Fruit fly (Drosophila melanogaster) whole organism, embryonic: ENCODE measurements around the gene Trm7-34.
A peak's percentile ranks its signal among the peaks of the same experiment; 100 is the strongest.

Source experiments
- CG10209 ChIP-seq: fragments of 200-800 bp; sonication (Bioruptor generic); optimal IDR thresholded peaks from 3 replicates; lab custom pipeline; 2017; ENCODE audit warnings: missing biosample characterization, mild to moderate bottlenecking, missing genetic modification characterization, missing genetic modification reagents
- CG10366 ChIP-seq: fragments of 200-800 bp; sonication (Bioruptor generic); IDR thresholded peaks from 2 replicates; pipeline ENCODE4 v1.3.6; 2022; ENCODE audit warnings: missing biosample characterization, missing genetic modification characterization
- CG10462 ChIP-seq: fragments of 200-800 bp; sonication (Bioruptor generic); optimal IDR thresholded peaks from 2 replicates; lab custom pipeline; 2016; ENCODE audit warnings: missing biosample characterization, missing genetic modification characterization
- CG11085 ChIP-seq: fragments of 200-800 bp; sonication (Bioruptor generic); IDR thresholded peaks from 2 replicates; pipeline ENCODE4 v1.3.6; 2022; ENCODE audit warnings: missing biosample characterization, missing genetic modification characterization
- CG12744 ChIP-seq: fragments of 200-800 bp; sonication (Bioruptor generic); optimal IDR thresholded peaks from 2 replicates; lab custom pipeline; 2016; ENCODE audit warnings: missing biosample characterization, missing genetic modification characterization
- CG13287 ChIP-seq: fragments of 200-800 bp; sonication (Bioruptor generic); IDR thresholded peaks from 2 replicates; pipeline ENCODE4 v1.3.6; 2022; ENCODE audit warnings: missing biosample characterization, missing genetic modification characterization; ENCODE audit not compliant: partially characterized antibody
- CG13424 ChIP-seq: fragments of 200-800 bp; sonication (Bioruptor generic); optimal IDR thresholded peaks from 2 replicates; lab custom pipeline; 2019; ENCODE audit warnings: missing biosample characterization, mild to moderate bottlenecking, missing genetic modification characterization, moderate library complexity
- CG15601 ChIP-seq: fragments of 200-800 bp; sonication (Bioruptor generic); optimal IDR thresholded peaks from 3 replicates; lab custom pipeline; 2019; ENCODE audit warnings: missing biosample characterization, mild to moderate bottlenecking, missing genetic modification characterization, moderate library complexity
- CG1602 ChIP-seq: fragments of 200-800 bp; sonication (Bioruptor generic); optimal IDR thresholded peaks from 3 replicates; lab custom pipeline; 2016; ENCODE audit warnings: missing biosample characterization, missing genetic modification characterization
- CG17829 ChIP-seq: fragments of 200-800 bp; optimal IDR thresholded peaks from 2 replicates; lab custom pipeline; 2019; ENCODE audit warnings: missing biosample characterization, mild to moderate bottlenecking, missing genetic modification characterization, moderate library complexity
- CG18619 ChIP-seq: fragments of 200-800 bp; sonication (Bioruptor generic); optimal IDR thresholded peaks from 3 replicates; lab custom pipeline; 2017; ENCODE audit warnings: missing biosample characterization, mild to moderate bottlenecking, missing genetic modification characterization
- CG18764 ChIP-seq: fragments of 200-800 bp; sonication (Bioruptor generic); optimal IDR thresholded peaks from 3 replicates; lab custom pipeline; 2016; ENCODE audit warnings: missing biosample characterization, missing genetic modification characterization
- CG2120 ChIP-seq: fragments of 200-800 bp; sonication (Bioruptor generic); optimal IDR thresholded peaks from 3 replicates; lab custom pipeline; 2016; ENCODE audit warnings: missing biosample characterization, missing genetic modification characterization
- CG31441 ChIP-seq: fragments of 200-800 bp; sonication (Bioruptor generic); IDR thresholded peaks from 2 replicates; pipeline ENCODE4 v1.3.6; 2022; ENCODE audit warnings: missing biosample characterization, missing genetic modification characterization
- CG3281 ChIP-seq: fragments of 200-800 bp; sonication (Bioruptor generic); optimal IDR thresholded peaks from 3 replicates; lab custom pipeline; 2017; ENCODE audit warnings: missing biosample characterization, mild to moderate bottlenecking, missing genetic modification characterization
- CG4707 ChIP-seq: fragments of 200-800 bp; sonication (Bioruptor generic); optimal IDR thresholded peaks from 2 replicates; lab custom pipeline; 2018; ENCODE audit warnings: missing biosample characterization, mild to moderate bottlenecking, missing genetic modification characterization, moderate library complexity
- CG4730 ChIP-seq: fragments of 200-800 bp; sonication (Bioruptor generic); IDR thresholded peaks from 2 replicates; pipeline ENCODE4 v1.3.6; 2022; ENCODE audit warnings: missing biosample characterization, missing genetic modification characterization
- CG7271 ChIP-seq: fragments of 200-800 bp; sonication (Bioruptor generic); optimal IDR thresholded peaks from 2 replicates; lab custom pipeline; 2018; ENCODE audit warnings: missing biosample characterization, mild to moderate bottlenecking, missing genetic modification characterization, moderate library complexity
- CG8089 ChIP-seq: fragments of 200-800 bp; sonication (Bioruptor generic); optimal IDR thresholded peaks from 3 replicates; lab custom pipeline; 2016; ENCODE audit warnings: missing biosample characterization, missing genetic modification characterization
- CG9215 ChIP-seq: fragments of 200-800 bp; sonication (Bioruptor generic); IDR thresholded peaks from 2 replicates; pipeline ENCODE4 v1.3.6; 2022; ENCODE audit warnings: missing biosample characterization, missing genetic modification characterization
- Camta ChIP-seq: fragments of 200-800 bp; sonication (Bioruptor generic); optimal IDR thresholded peaks from 2 replicates; lab custom pipeline; 2016; ENCODE audit warnings: missing biosample characterization, missing genetic modification characterization
- Chrac-16 ChIP-seq: fragments of 200-800 bp; sonication (Bioruptor generic); optimal IDR thresholded peaks from 3 replicates; lab custom pipeline; 2016; ENCODE audit warnings: missing biosample characterization, missing genetic modification characterization
- Fer1 ChIP-seq: fragments of 200-800 bp; sonication (Bioruptor generic); optimal IDR thresholded peaks from 2 replicates; lab custom pipeline; 2017; ENCODE audit warnings: missing biosample characterization, mild to moderate bottlenecking, missing genetic modification characterization
- Fer2 ChIP-seq: fragments of 200-800 bp; sonication (Bioruptor generic); optimal IDR thresholded peaks from 2 replicates; lab custom pipeline; 2018; ENCODE audit warnings: missing biosample characterization, mild to moderate bottlenecking, missing genetic modification characterization, moderate library complexity
- GATAe ChIP-seq: fragments of 200-800 bp; sonication (Bioruptor generic); conservative IDR thresholded peaks from 2 replicates; pipeline ENCODE4 v1.3.6; 2022; ENCODE audit warnings: missing biosample characterization, missing genetic modification characterization
- Hmr ChIP-seq: fragments of 200-800 bp; sonication (Bioruptor generic); optimal IDR thresholded peaks from 3 replicates; lab custom pipeline; 2017; ENCODE audit warnings: mild to moderate bottlenecking, missing biosample characterization, missing genetic modification reagents, missing genetic modification characterization
- Hr78 ChIP-seq, 2 experiments: fragments of 200-800 bp in 1 of 2; fragments of >200 bp in 1 of 2; sonication (Bioruptor generic) in 1 of 2; optimal IDR thresholded peaks; 2 replicates each; lab custom pipeline; 2017 to 2019; ENCODE audit warnings: missing biosample characterization in 2 of 2, missing genetic modification characterization in 2 of 2, mild to moderate bottlenecking in 1 of 2, moderate library complexity in 1 of 2
- Hsf ChIP-seq: fragments of 200-800 bp; sonication (Bioruptor generic); optimal IDR thresholded peaks from 3 replicates; lab custom pipeline; 2016; ENCODE audit warnings: missing biosample characterization, missing genetic modification characterization
- Kr ChIP-seq: fragments of 200-800 bp; sonication (Bioruptor generic); optimal IDR thresholded peaks from 2 replicates; lab custom pipeline; 2017; ENCODE audit warnings: missing biosample characterization, mild to moderate bottlenecking, missing genetic modification characterization
- Max ChIP-seq: fragments of 200-800 bp; sonication (Bioruptor generic); optimal IDR thresholded peaks from 2 replicates; lab custom pipeline; 2016; ENCODE audit warnings: missing biosample characterization, mild to moderate bottlenecking, missing genetic modification characterization
- Neu2 ChIP-seq: fragments of 200-800 bp; sonication (Bioruptor generic); optimal IDR thresholded peaks from 3 replicates; lab custom pipeline; 2016; ENCODE audit warnings: missing biosample characterization, missing genetic modification characterization, borderline replicate concordance
- ato ChIP-seq: fragments of 200-800 bp; sonication (Bioruptor generic); IDR thresholded peaks from 2 replicates; pipeline ENCODE4 v1.3.6; 2022; ENCODE audit warnings: missing biosample characterization, missing genetic modification characterization; ENCODE audit not compliant: partially characterized antibody
- corto ChIP-seq: fragments of 200-800 bp; sonication (Bioruptor generic); optimal IDR thresholded peaks from 2 replicates; lab custom pipeline; 2016; ENCODE audit warnings: missing biosample characterization, mild to moderate bottlenecking, missing genetic modification characterization, moderate library complexity
- da ChIP-seq: fragments of 200-800 bp; sonication (Bioruptor generic); optimal IDR thresholded peaks from 2 replicates; lab custom pipeline; 2016; ENCODE audit warnings: missing biosample characterization, missing genetic modification characterization
- dan ChIP-seq: fragments of 200-800 bp; sonication (Bioruptor generic); IDR thresholded peaks from 2 replicates; pipeline ENCODE4 v1.3.6; 2022; ENCODE audit warnings: missing biosample characterization, missing genetic modification characterization
- fru ChIP-seq: fragments of >200 bp; optimal IDR thresholded peaks from 2 replicates; lab custom pipeline; 2017
- fu2 ChIP-seq: fragments of 200-800 bp; sonication (Bioruptor generic); optimal IDR thresholded peaks from 2 replicates; lab custom pipeline; 2016; ENCODE audit warnings: missing biosample characterization, missing genetic modification characterization
- kah ChIP-seq: fragments of 200-800 bp; sonication (Bioruptor generic); optimal IDR thresholded peaks from 2 replicates; lab custom pipeline; 2018; ENCODE audit warnings: missing biosample characterization, mild to moderate bottlenecking, missing genetic modification characterization
- mam ChIP-seq: fragments of 200-800 bp; sonication (Bioruptor generic); optimal IDR thresholded peaks from 3 replicates; lab custom pipeline; 2016; ENCODE audit warnings: missing biosample characterization, missing genetic modification characterization
- mld ChIP-seq: fragments of 200-800 bp; sonication (Bioruptor generic); IDR thresholded peaks from 3 replicates; pipeline ENCODE4 v1.3.6; 2022; ENCODE audit warnings: missing biosample characterization, missing genetic modification characterization; ENCODE audit not compliant: partially characterized antibody
- nau ChIP-seq: fragments of 200-800 bp; sonication (Bioruptor generic); optimal IDR thresholded peaks from 3 replicates; lab custom pipeline; 2017; ENCODE audit warnings: missing biosample characterization, mild to moderate bottlenecking, missing genetic modification characterization, missing genetic modification reagents
- pb ChIP-seq: fragments of 200-800 bp; sonication (Bioruptor generic); optimal IDR thresholded peaks from 3 replicates; lab custom pipeline; 2016; ENCODE audit warnings: missing biosample characterization, missing genetic modification characterization
- phol ChIP-seq: fragments of 200-800 bp; sonication (Bioruptor generic); optimal IDR thresholded peaks from 3 replicates; lab custom pipeline; 2018; ENCODE audit warnings: missing biosample characterization, mild to moderate bottlenecking, missing genetic modification characterization, moderate library complexity
- pzg ChIP-seq: fragments of 200-800 bp; sonication (Bioruptor generic); optimal IDR thresholded peaks from 3 replicates; lab custom pipeline; 2018; ENCODE audit warnings: missing biosample characterization, mild to moderate bottlenecking, missing genetic modification characterization, moderate library complexity
- rib ChIP-seq: fragments of 200-800 bp; sonication (Bioruptor generic); IDR thresholded peaks from 2 replicates; pipeline ENCODE4 v1.3.6; 2022; ENCODE audit warnings: missing biosample characterization, missing genetic modification characterization
- sug ChIP-seq: fragments of 200-800 bp; optimal IDR thresholded peaks from 2 replicates; lab custom pipeline; 2019; ENCODE audit warnings: missing biosample characterization, mild to moderate bottlenecking, missing genetic modification characterization, moderate library complexity
- trem ChIP-seq: fragments of 200-800 bp; optimal IDR thresholded peaks from 3 replicates; lab custom pipeline; 2019; ENCODE audit warnings: missing biosample characterization, mild to moderate bottlenecking, missing genetic modification characterization, moderate library complexity
- wdn ChIP-seq: fragments of 200-800 bp; sonication (Bioruptor generic); IDR thresholded peaks from 2 replicates; pipeline ENCODE4 v1.3.6; 2022; ENCODE audit warnings: missing biosample characterization, missing genetic modification characterization
- zen ChIP-seq: fragments of 200-800 bp; sonication (Bioruptor generic); optimal IDR thresholded peaks from 3 replicates; lab custom pipeline; 2018; ENCODE audit warnings: missing biosample characterization, mild to moderate bottlenecking, missing genetic modification characterization, moderate library complexity

Gene Trm7-34

dm6 chr3R:21101453-21102214 is 32.0 kb downstream of the Trm7-34 start, which contains the start of the genes CG7044 and Tbc1d22 (continued):
- TF ChIP-seq dan (GFP tag; lab: Robert Waterston, UW) (no peak), zen (tag; lab: Kevin White, UChicago) (peak; percentile 24), Hsf (GFP tag; lab: Kevin White, UChicago) (peak; percentile 51), wdn (GFP tag; lab: Robert Waterston, UW) (no peak), CG18619 (GFP tag; lab: Kevin White, UChicago) (peak; percentile 43), rib (GFP tag; lab: Robert Waterston, UW) (no peak), pzg (GFP tag; lab: Kevin White, UChicago) (peak; percentile 21), CG8089 (peak; percentile 18), Fer2 (tag; lab: Kevin White, UChicago) (no peak), mam (peak; percentile 48), CG3281 (GFP tag; lab: Kevin White, UChicago) (no peak), CG31441 (GFP tag; lab: Robert Waterston, UW) (peak; percentile 78), trem (tag; lab: Kevin White, UChicago) (peak; percentile 12), GATAe (GFP tag; lab: Robert Waterston, UW) (no peak), mld (GFP tag; lab: Robert Waterston, UW) (no peak), CG4707 (GFP tag; lab: Kevin White, UChicago) (no peak), fu2 (GFP tag; lab: Kevin White, UChicago) (no peak), CG12744 (GFP tag; lab: Kevin White, UChicago) (peak; percentile 29), Camta (GFP tag; lab: Kevin White, UChicago) (no peak), da (GFP tag; lab: Kevin White, UChicago) (no peak), Hr78 (GFP tag; optimal IDR thresholded peaks at IDR 0.05; lab: Kevin White, UChicago) (no peak), CG10209 (GFP tag; lab: Kevin White, UChicago) (peak; percentile 29), Chrac-16 (GFP tag; lab: Kevin White, UChicago) (peak; percentile 54), CG13287 (GFP tag; lab: Robert Waterston, UW) (0 out of 2 replicates have a peak, but pooled peaks have one; percentile 7), Fer1 (no peak), Max (GFP tag; lab: Kevin White, UChicago) (peak; percentile 27), CG13424 (tag; lab: Kevin White, UChicago) (peak; percentile 63), CG7271 (tag; lab: Kevin White, UChicago) (no peak), CG15601 (tag; lab: Kevin White, UChicago) (peak; percentile 25), pb (no peak), CG9215 (peak; percentile 50; the same call in 1 of the 2 replicates), Kr (GFP tag; lab: Kevin White, UChicago) (no peak), CG10462 (GFP tag; lab: Kevin White, UChicago) (peak; percentile 1), ato (GFP tag; lab: Robert Waterston, UW) (no peak), CG2120 (GFP tag; lab: Kevin White, UChicago) (peak; percentile 75), phol (tag; lab: Kevin White, UChicago) (peak; percentile 57), Hmr (GFP tag; lab: Kevin White, UChicago) (no peak), Neu2 (GFP tag; lab: Kevin White, UChicago) (no peak), CG10366 (GFP tag; lab: Robert Waterston, UW) (no peak; the same call in 1 of the 2 replicates), fru (lab: Kevin White, UChicago) (no peak), CG4730 (GFP tag; lab: Robert Waterston, UW) (no peak), CG18764 (no peak), kah (GFP tag; lab: Kevin White, UChicago) (peak; percentile 88), CG17829 (tag; lab: Kevin White, UChicago) (peak; percentile 42), CG11085 (no peak), sug (tag; lab: Kevin White, UChicago) (peak; percentile 43), nau (GFP tag; lab: Kevin White, UChicago) (no peak), CG1602 (peak; percentile 58), corto (no peak)
